Worm (Caenorhabditis elegans) whole organism, L1 larva: ENCODE measurements around the gene stt-3.

ENCODE experiments used
- C16A3.4 ChIP-seq: fragments of 150-350 bp; optimal IDR thresholded peaks from 2 replicates; lab custom pipeline; 2014; ENCODE audit warnings: missing biosample characterization, missing genetic modification characterization
- lin-14 ChIP-seq: fragments of 200-800 bp; sonication (Bioruptor generic); optimal IDR thresholded peaks from 2 replicates; lab custom pipeline; 2018; ENCODE audit warnings: mild to moderate bottlenecking, missing genetic modification characterization, moderate library complexity, missing compliant biosample characterization
- lin-15B ChIP-seq: fragments of 150-350 bp; sonication (generic microtip); optimal IDR thresholded peaks from 3 replicates; lab custom pipeline; 2014; ENCODE audit warnings: missing biosample characterization, missing genetic modification characterization
- nhr-28 ChIP-seq: fragments of 150-350 bp; optimal IDR thresholded peaks from 2 replicates; lab custom pipeline; 2014; ENCODE audit warnings: missing biosample characterization, missing genetic modification characterization
- pqm-1 ChIP-seq: sonication (generic microtip); optimal IDR thresholded peaks from 3 replicates; lab custom pipeline; 2017; ENCODE audit warnings: missing biosample characterization, missing genetic modification characterization
- sptf-1 ChIP-seq: fragments of 150-350 bp; optimal IDR thresholded peaks from 2 replicates; lab custom pipeline; 2014; ENCODE audit warnings: missing biosample characterization, missing genetic modification characterization
- tbx-2 ChIP-seq: sonication (generic microtip); optimal IDR thresholded peaks from 2 replicates; lab custom pipeline; 2016; ENCODE audit warnings: missing genetic modification characterization, missing compliant biosample characterization

- TF ChIP-seq nhr-28 (tag; lab: Kevin White, UChicago) (no peak), lin-15B (tag; lab: Kevin White, UChicago) (no peak), pqm-1 (tag; lab: Kevin White, UChicago) (no peak), C16A3.4 (tag; lab: Kevin White, UChicago) (no peak), lin-14 (GFP tag; lab: Kevin White, UChicago) (no peak), tbx-2 (tag; lab: Kevin White, UChicago) (no peak), sptf-1 (no peak)
Observed at ce11 chrIII:6265911-6266310, 17.5 kb downstream of the stt-3 start, which contains the start of gene srg-6.
